Worm (Caenorhabditis elegans) whole organism, early embryonic: Measurements from ENCODE around the gene T01B7.13.

Experiments used
- B0310.2 ChIP-seq: sonication (generic microtip); optimal IDR thresholded peaks from 2 replicates; lab custom pipeline; 2016; ENCODE audit warnings: mild to moderate bottlenecking, missing genetic modification characterization, missing compliant biosample characterization
- F13C5.2 ChIP-seq: sonication (generic microtip); optimal IDR thresholded peaks from 2 replicates; lab custom pipeline; 2017; ENCODE audit warnings: mild to moderate bottlenecking, missing genetic modification characterization, inconsistent platforms, missing compliant biosample characterization
- aly-1 ChIP-seq: sonication (generic microtip); optimal IDR thresholded peaks from 2 replicates; lab custom pipeline; 2016; ENCODE audit warnings: missing genetic modification characterization, missing compliant biosample characterization
- ama-1 ChIP-seq: fragments of 150-350 bp; optimal IDR thresholded peaks from 2 replicates; lab custom pipeline; 2014
- ceh-13 ChIP-seq: fragments of 200-800 bp; sonication (Bioruptor generic); optimal IDR thresholded peaks from 2 replicates; lab custom pipeline; 2018; ENCODE audit warnings: mild to moderate bottlenecking, missing genetic modification characterization, missing compliant biosample characterization
- ceh-36 ChIP-seq: sonication (generic microtip); optimal IDR thresholded peaks from 2 replicates; lab custom pipeline; 2016; ENCODE audit warnings: missing genetic modification characterization, inconsistent platforms, missing compliant biosample characterization
- ets-7 ChIP-seq: sonication (generic microtip); optimal IDR thresholded peaks from 2 replicates; lab custom pipeline; 2016; ENCODE audit warnings: missing genotype, missing genetic modification characterization, missing compliant biosample characterization
- flt-1 ChIP-seq: fragments of 200-800 bp; sonication (Bioruptor generic); IDR thresholded peaks from 2 replicates; pipeline ENCODE4 v1.3.6; 2022; ENCODE audit warnings: missing genetic modification characterization, missing compliant biosample characterization
- hmbx-1 ChIP-seq: sonication (generic microtip); optimal IDR thresholded peaks from 2 replicates; lab custom pipeline; 2016; ENCODE audit warnings: mild to moderate bottlenecking, missing genetic modification characterization, missing compliant biosample characterization
- hmg-4 ChIP-seq: fragments of 200-800 bp; sonication (Bioruptor generic); optimal IDR thresholded peaks from 2 replicates; lab custom pipeline; 2018; ENCODE audit warnings: mild to moderate bottlenecking, missing genetic modification characterization, missing compliant biosample characterization
- hnd-1 ChIP-seq: sonication (generic microtip); optimal IDR thresholded peaks from 2 replicates; lab custom pipeline; 2016; ENCODE audit warnings: missing genetic modification characterization, missing compliant biosample characterization
- pes-1 ChIP-seq: fragments of 200-800 bp; sonication (Bioruptor generic); IDR thresholded peaks from 2 replicates; pipeline ENCODE4 v1.3.6; 2022; ENCODE audit warnings: missing genetic modification reagents, missing genetic modification characterization, missing compliant biosample characterization
- scrt-1 ChIP-seq: fragments of 200-800 bp; sonication (Bioruptor generic); IDR thresholded peaks from 2 replicates; pipeline ENCODE4 v1.3.6; 2022; ENCODE audit warnings: missing genetic modification characterization, missing compliant biosample characterization
- sea-1 ChIP-seq: fragments of 200-800 bp; sonication (Bioruptor generic); conservative IDR thresholded peaks from 2 replicates; pipeline ENCODE4 v1.3.6; 2022; ENCODE audit warnings: missing genetic modification characterization, missing compliant biosample characterization
- tbx-11 ChIP-seq: fragments of 200-800 bp; sonication (Bioruptor generic); IDR thresholded peaks from 2 replicates; pipeline ENCODE4 v1.3.6; 2022; ENCODE audit warnings: missing genetic modification characterization, missing compliant biosample characterization
- tbx-37 ChIP-seq: fragments of 200-800 bp; sonication (Bioruptor generic); conservative IDR thresholded peaks from 2 replicates; pipeline ENCODE4 v1.3.6; 2022; ENCODE audit warnings: missing genetic modification reagents, missing genetic modification characterization, missing compliant biosample characterization
- tra-4 ChIP-seq: sonication (generic microtip); optimal IDR thresholded peaks from 2 replicates; lab custom pipeline; 2017; ENCODE audit warnings: missing genetic modification characterization, missing compliant biosample characterization

Gene T01B7.13

ce11 chrII:8730960-8731693 is 15.9 kb downstream of the T01B7.13 start:
- TF ChIP-seq F13C5.2 (tag; lab: Kevin White, UChicago), result no peak
- TF ChIP-seq hnd-1 (tag; lab: Kevin White, UChicago), result no peak
- no peak for TF ChIP-seq tbx-11 (GFP tag; lab: Robert Waterston, UW)
- no peak for TF ChIP-seq pes-1 (GFP tag; lab: Robert Waterston, UW)
- no peak for TF ChIP-seq ama-1 (lab: Kevin White, UChicago)
- TF ChIP-seq ets-7 (tag; lab: Kevin White, UChicago), result no peak
- no peak for TF ChIP-seq aly-1 (tag; lab: Kevin White, UChicago)
- TF ChIP-seq tra-4 (tag; lab: Kevin White, UChicago), result no peak
- no peak for TF ChIP-seq B0310.2 (tag; lab: Kevin White, UChicago)
- TF ChIP-seq hmbx-1 (tag; lab: Kevin White, UChicago), result no peak
- no peak for TF ChIP-seq ceh-13
- no peak for TF ChIP-seq hmg-4
- TF ChIP-seq scrt-1, result no peak
- no peak for TF ChIP-seq sea-1 (GFP tag; lab: Robert Waterston, UW)
- no peak for TF ChIP-seq tbx-37 (GFP tag; lab: Robert Waterston, UW)
- TF ChIP-seq ceh-36, result no peak
- no peak for TF ChIP-seq flt-1 (GFP tag; lab: Robert Waterston, UW)

ce11 chrII:8731736-8732229 is 16.6 kb downstream of the T01B7.13 start:
- no peak for TF ChIP-seq hmg-4
- no peak for TF ChIP-seq ets-7 (tag; lab: Kevin White, UChicago)
- TF ChIP-seq tbx-11 (GFP tag; lab: Robert Waterston, UW), result no peak
- no peak for TF ChIP-seq B0310.2 (tag; lab: Kevin White, UChicago)
- no peak for TF ChIP-seq tbx-37 (GFP tag; lab: Robert Waterston, UW)
- TF ChIP-seq F13C5.2 (tag; lab: Kevin White, UChicago), result no peak
- no peak for TF ChIP-seq hmbx-1 (tag; lab: Kevin White, UChicago)
- no peak for TF ChIP-seq scrt-1
- TF ChIP-seq ceh-36, result no peak
- TF ChIP-seq flt-1 (GFP tag; lab: Robert Waterston, UW), result no peak
- no peak for TF ChIP-seq ama-1 (lab: Kevin White, UChicago)
- no peak for TF ChIP-seq pes-1 (GFP tag; lab: Robert Waterston, UW)
- TF ChIP-seq sea-1 (GFP tag; lab: Robert Waterston, UW), result no peak
- no peak for TF ChIP-seq ceh-13
- no peak for TF ChIP-seq tra-4 (tag; lab: Kevin White, UChicago)
- no peak for TF ChIP-seq aly-1 (tag; lab: Kevin White, UChicago)

- no peak for TF ChIP-seq sea-1 (GFP tag; lab: Robert Waterston, UW)
- TF ChIP-seq tbx-11 (GFP tag; lab: Robert Waterston, UW), result no peak
- TF ChIP-seq ama-1 (lab: Kevin White, UChicago), result no peak
- TF ChIP-seq flt-1 (GFP tag; lab: Robert Waterston, UW), result no peak
- no peak for TF ChIP-seq pes-1 (GFP tag; lab: Robert Waterston, UW)
- no peak for TF ChIP-seq aly-1 (tag; lab: Kevin White, UChicago)
- TF ChIP-seq tra-4 (tag; lab: Kevin White, UChicago), result no peak
- TF ChIP-seq hmbx-1 (tag; lab: Kevin White, UChicago), result no peak
These were observed 17.3 kb downstream of the T01B7.13 start, which contains the start of gene rol-6 for ce11 chrII:8732339-8733100. rol-6 (plus strand) TSS chrII:8733050.

ce11 chrII:8733627-8734026 is 18.4 kb downstream of the T01B7.13 start:
- TF ChIP-seq aly-1 (tag; lab: Kevin White, UChicago) (no peak), ceh-36 (no peak), B0310.2 (tag; lab: Kevin White, UChicago) (no peak)

ce11 chrII:8737456-8737855 is 22.3 kb downstream of the T01B7.13 start, which contains the start of gene idpb-4:
idpb-4 (minus strand) TSS chrII:8737556.
- TF ChIP-seq ama-1 (lab: Kevin White, UChicago), result no peak
- no peak for TF ChIP-seq hmg-4
- no peak for TF ChIP-seq pes-1 (GFP tag; lab: Robert Waterston, UW)

ce11 chrII:8738244-8738643 is 23.0 kb downstream of the T01B7.13 start:
- TF ChIP-seq pes-1 (GFP tag; lab: Robert Waterston, UW), result no peak
- no peak for TF ChIP-seq B0310.2 (tag; lab: Kevin White, UChicago)
- TF ChIP-seq ama-1 (lab: Kevin White, UChicago), result no peak
- no peak for TF ChIP-seq flt-1 (GFP tag; lab: Robert Waterston, UW)

ce11 chrII:8738955-8739354 is 23.8 kb downstream of the T01B7.13 start:
- TF ChIP-seq hnd-1 (tag; lab: Kevin White, UChicago), result no peak
- TF ChIP-seq hmg-4, result no peak
- no peak for TF ChIP-seq tbx-11 (GFP tag; lab: Robert Waterston, UW)
- no peak for TF ChIP-seq flt-1 (GFP tag; lab: Robert Waterston, UW)
- no peak for TF ChIP-seq B0310.2 (tag; lab: Kevin White, UChicago)
- TF ChIP-seq sea-1 (GFP tag; lab: Robert Waterston, UW), result no peak
